Worm (Caenorhabditis elegans) whole organism, young adult: ENCODE data around the gene F59A6.12.

Experiments
- B0261.1 ChIP-seq: sonication (generic microtip); optimal IDR thresholded peaks from 2 replicates; lab custom pipeline; 2016; ENCODE audit warnings: mild to moderate bottlenecking, missing genetic modification characterization, moderate library complexity, missing compliant biosample characterization
- C06A6.2 ChIP-seq: fragments of 200-800 bp; sonication (Bioruptor generic); conservative IDR thresholded peaks from 2 replicates; pipeline ENCODE4 v1.3.6; 2022; ENCODE audit warnings: missing genetic modification characterization, missing compliant biosample characterization
- C17E4.6 ChIP-seq: fragments of 200-800 bp; sonication (Bioruptor generic); IDR thresholded peaks from 2 replicates; pipeline ENCODE4 v1.3.6; 2022; ENCODE audit warnings: missing genetic modification reagents, missing genetic modification characterization, missing compliant biosample characterization
- F10E7.11 ChIP-seq: sonication (generic microtip); optimal IDR thresholded peaks from 2 replicates; lab custom pipeline; 2017; ENCODE audit warnings: mild to moderate bottlenecking, missing genetic modification characterization, moderate library complexity, missing compliant biosample characterization
- F39B2.1 ChIP-seq: fragments of 200-800 bp; sonication (Bioruptor generic); IDR thresholded peaks from 2 replicates; pipeline ENCODE4 v1.3.6; 2022; ENCODE audit warnings: missing genetic modification reagents, missing genetic modification characterization, missing compliant biosample characterization
- F57A8.1 ChIP-seq: fragments of 200-800 bp; sonication (Bioruptor generic); optimal IDR thresholded peaks from 2 replicates; lab custom pipeline; 2018; ENCODE audit warnings: mild to moderate bottlenecking, missing genetic modification characterization, moderate library complexity, missing compliant biosample characterization
- Y67H2A.10 ChIP-seq: fragments of 200-800 bp; sonication (Bioruptor generic); conservative IDR thresholded peaks from 2 replicates; pipeline ENCODE4 v1.3.6; 2022; ENCODE audit warnings: missing genetic modification reagents, missing genetic modification characterization, missing compliant biosample characterization
- Y95B8A.8 ChIP-seq: fragments of 200-800 bp; sonication (Bioruptor generic); IDR thresholded peaks from 2 replicates; pipeline ENCODE4 v1.3.6; 2022; ENCODE audit warnings: missing genetic modification reagents, missing genetic modification characterization, missing compliant biosample characterization
- ZK185.1 ChIP-seq: sonication (generic microtip); optimal IDR thresholded peaks from 2 replicates; lab custom pipeline; 2016; ENCODE audit warnings: mild to moderate bottlenecking, missing genetic modification characterization, missing compliant biosample characterization; ENCODE audit not compliant: poor library complexity, severe bottlenecking
- atf-7 ChIP-seq: sonication (generic microtip); optimal IDR thresholded peaks from 2 replicates; lab custom pipeline; 2017; ENCODE audit warnings: mild to moderate bottlenecking, missing genetic modification characterization, missing compliant biosample characterization
- athp-1 ChIP-seq: sonication (generic microtip); optimal IDR thresholded peaks from 2 replicates; lab custom pipeline; 2017; ENCODE audit warnings: mild to moderate bottlenecking, missing genetic modification characterization, missing compliant biosample characterization
- attf-6 ChIP-seq: fragments of 200-800 bp; sonication (Bioruptor generic); IDR thresholded peaks from 2 replicates; pipeline ENCODE4 v1.3.6; 2022; ENCODE audit warnings: missing genetic modification reagents, missing genetic modification characterization, missing compliant biosample characterization
- bed-1 ChIP-seq: fragments of 200-800 bp; sonication (Bioruptor generic); IDR thresholded peaks from 2 replicates; pipeline ENCODE4 v1.3.6; 2022; ENCODE audit warnings: missing genetic modification reagents, missing genetic modification characterization, missing compliant biosample characterization
- bed-2 ChIP-seq: fragments of 200-800 bp; sonication (Bioruptor generic); IDR thresholded peaks from 2 replicates; pipeline ENCODE4 v1.3.6; 2022; ENCODE audit warnings: missing genetic modification reagents, missing genetic modification characterization, missing compliant biosample characterization
- cebp-2 ChIP-seq: fragments of 200-800 bp; sonication (Bioruptor generic); IDR thresholded peaks from 2 replicates; pipeline ENCODE4 v1.3.6; 2022; ENCODE audit warnings: missing genetic modification characterization, missing compliant biosample characterization
- ceh-79 ChIP-seq: sonication (generic microtip); optimal IDR thresholded peaks from 2 replicates; lab custom pipeline; 2017; ENCODE audit warnings: mild to moderate bottlenecking, missing genetic modification characterization, missing compliant biosample characterization
- dpl-1 ChIP-seq: fragments of 150-350 bp; optimal IDR thresholded peaks from 2 replicates; lab custom pipeline; 2014; ENCODE audit warnings: missing biosample characterization, missing genetic modification reagents, missing genetic modification characterization
- egl-18 ChIP-seq: fragments of 200-800 bp; sonication (Bioruptor generic); IDR thresholded peaks from 2 replicates; pipeline ENCODE4 v1.3.6; 2022; ENCODE audit warnings: missing genetic modification reagents, missing genetic modification characterization, missing compliant biosample characterization
- egl-44 ChIP-seq: fragments of 200-800 bp; sonication (Bioruptor generic); IDR thresholded peaks from 2 replicates; pipeline ENCODE4 v1.3.6; 2022; ENCODE audit warnings: missing genetic modification reagents, missing genetic modification characterization, missing compliant biosample characterization
- egrh-3 ChIP-seq: fragments of 200-800 bp; sonication (Bioruptor generic); IDR thresholded peaks from 2 replicates; pipeline ENCODE4 v1.3.6; 2022; ENCODE audit warnings: missing genetic modification reagents, missing genetic modification characterization, missing compliant biosample characterization
- fkh-3 ChIP-seq: sonication (generic microtip); optimal IDR thresholded peaks from 2 replicates; lab custom pipeline; 2016; ENCODE audit warnings: mild to moderate bottlenecking, missing genetic modification characterization, missing compliant biosample characterization
- gei-17 ChIP-seq: fragments of 200-800 bp; sonication (Bioruptor generic); optimal IDR thresholded peaks from 2 replicates; lab custom pipeline; 2018; ENCODE audit warnings: mild to moderate bottlenecking, missing genetic modification characterization, missing compliant biosample characterization
- hrde-1 ChIP-seq: sonication (generic microtip); optimal IDR thresholded peaks from 2 replicates; lab custom pipeline; 2016; ENCODE audit warnings: missing genetic modification characterization, mild to moderate bottlenecking, missing compliant biosample characterization, moderate library complexity, missing genotype, missing genetic modification reagents, borderline replicate concordance
- lag-1 ChIP-seq: fragments of 200-800 bp; sonication (Bioruptor generic); IDR thresholded peaks from 2 replicates; pipeline ENCODE4 v1.3.6; 2022; ENCODE audit warnings: missing genetic modification reagents, missing genetic modification characterization, missing compliant biosample characterization
- let-607 ChIP-seq, 2 experiments: fragments of 200-800 bp in 1 of 2; sonication (Bioruptor generic) in 1 of 2; sonication (generic microtip) in 1 of 2; optimal IDR thresholded peaks; 2 replicates each; lab custom pipeline; 2016 to 2018; ENCODE audit warnings: mild to moderate bottlenecking in 2 of 2, missing compliant biosample characterization in 2 of 2, missing genetic modification characterization in 2 of 2, moderate library complexity in 2 of 2, missing genotype in 1 of 2
- lin-35 ChIP-seq, 3 experiments: fragments of 150-350 bp in 2 of 3; sonication (generic microtip) in 1 of 3; optimal IDR thresholded peaks; 2 replicates each; lab custom pipeline; 2014 to 2018; ENCODE audit warnings: missing biosample characterization in 3 of 3, missing genetic modification characterization in 3 of 3, missing genetic modification reagents in 3 of 3
- lsy-27 ChIP-seq: sonication (generic microtip); optimal IDR thresholded peaks from 2 replicates; lab custom pipeline; 2017; ENCODE audit warnings: missing genetic modification characterization, mild to moderate bottlenecking, missing compliant biosample characterization, antibody characterized with exemption, missing genotype, borderline replicate concordance; ENCODE audit not compliant: insufficient read depth
- madf-3 ChIP-seq: fragments of 200-800 bp; sonication (Bioruptor generic); IDR thresholded peaks from 2 replicates; pipeline ENCODE4 v1.3.6; 2022; ENCODE audit warnings: missing genetic modification reagents, missing genetic modification characterization, missing compliant biosample characterization
- mes-4 ChIP-seq: sonication (generic microtip); optimal IDR thresholded peaks from 2 replicates; lab custom pipeline; 2016; ENCODE audit warnings: missing genotype, missing genetic modification characterization, missing compliant biosample characterization
- nfya-1 ChIP-seq: sonication (generic microtip); optimal IDR thresholded peaks from 2 replicates; lab custom pipeline; 2017; ENCODE audit warnings: antibody characterized with exemption, missing compliant biosample characterization, missing genetic modification characterization, borderline replicate concordance; ENCODE audit not compliant: insufficient read depth
- nfyb-1 ChIP-seq: fragments of 200-800 bp; sonication (Bioruptor generic); IDR thresholded peaks from 2 replicates; pipeline ENCODE4 v1.3.6; 2022; ENCODE audit warnings: missing genetic modification reagents, missing genetic modification characterization, missing compliant biosample characterization
- nhr-120 ChIP-seq: fragments of 200-800 bp; sonication (Bioruptor generic); IDR thresholded peaks from 2 replicates; pipeline ENCODE4 v1.3.6; 2022; ENCODE audit warnings: missing genetic modification characterization, missing compliant biosample characterization
- pbrm-1 ChIP-seq: fragments of 200-800 bp; sonication (Bioruptor generic); IDR thresholded peaks from 2 replicates; pipeline ENCODE4 v1.3.6; 2022; ENCODE audit warnings: missing genetic modification reagents, missing genetic modification characterization, missing compliant biosample characterization
- rec-8 ChIP-seq, 2 experiments: sonication (generic microtip); optimal IDR thresholded peaks; 2 replicates each; lab custom pipeline; 2016; ENCODE audit warnings: mild to moderate bottlenecking in 2 of 2, missing genetic modification characterization in 2 of 2, missing genetic modification reagents in 2 of 2, missing genotype in 2 of 2, missing biosample characterization in 1 of 2, missing compliant biosample characterization in 1 of 2, moderate library complexity in 1 of 2
- repo-1 ChIP-seq: sonication (generic microtip); optimal IDR thresholded peaks from 2 replicates; lab custom pipeline; 2017; ENCODE audit warnings: mild to moderate bottlenecking, missing genetic modification characterization, missing compliant biosample characterization
- rpc-1 ChIP-seq, 2 experiments: fragments of 150-350 bp in 1 of 2; sonication (generic microtip) in 1 of 2; optimal IDR thresholded peaks; 2 replicates each; lab custom pipeline; 2014 to 2018; ENCODE audit warnings: missing biosample characterization in 1 of 2, missing genetic modification characterization in 1 of 2, missing genetic modification reagents in 1 of 2, missing genotype in 1 of 2
- snpc-1.1 ChIP-seq: sonication (generic microtip); optimal IDR thresholded peaks from 2 replicates; lab custom pipeline; 2017; ENCODE audit warnings: missing genetic modification characterization, mild to moderate bottlenecking, missing compliant biosample characterization, antibody characterized with exemption, moderate library complexity, missing genotype, missing genetic modification reagents; ENCODE audit not compliant: insufficient read depth
- tbp1 ChIP-seq: fragments of 200-800 bp; sonication (Bioruptor generic); optimal IDR thresholded peaks from 2 replicates; lab custom pipeline; 2018; ENCODE audit warnings: mild to moderate bottlenecking, missing genetic modification characterization, missing compliant biosample characterization
- tbx-9 ChIP-seq: sonication (generic microtip); optimal IDR thresholded peaks from 2 replicates; lab custom pipeline; 2016; ENCODE audit warnings: borderline replicate concordance, missing genetic modification characterization, inconsistent platforms, missing compliant biosample characterization
- unc-130 ChIP-seq: sonication (generic microtip); optimal IDR thresholded peaks from 2 replicates; lab custom pipeline; 2016; ENCODE audit warnings: missing genetic modification reagents, missing genetic modification characterization, missing compliant biosample characterization
- unc-62 ChIP-seq: fragments of 150-350 bp; optimal IDR thresholded peaks from 2 replicates; lab custom pipeline; 2014; ENCODE audit warnings: missing biosample characterization, missing genetic modification reagents, missing genetic modification characterization
- zfh-2 ChIP-seq: fragments of 200-800 bp; sonication (Bioruptor generic); conservative IDR thresholded peaks from 2 replicates; pipeline ENCODE4 v1.3.6; 2022; ENCODE audit warnings: missing genetic modification reagents, missing genetic modification characterization, missing compliant biosample characterization
- ztf-26 ChIP-seq: sonication (generic microtip); optimal IDR thresholded peaks from 2 replicates; lab custom pipeline; 2017; ENCODE audit warnings: missing genetic modification characterization, missing compliant biosample characterization
- ztf-28 ChIP-seq: fragments of 200-800 bp; sonication (Bioruptor generic); IDR thresholded peaks from 2 replicates; pipeline ENCODE4 v1.3.6; 2022; ENCODE audit warnings: missing genetic modification reagents, missing genetic modification characterization, missing compliant biosample characterization
- ztf-3 ChIP-seq: fragments of 200-800 bp; sonication (Bioruptor generic); optimal IDR thresholded peaks from 2 replicates; lab custom pipeline; 2018; ENCODE audit warnings: mild to moderate bottlenecking, missing genetic modification characterization, missing compliant biosample characterization

Gene F59A6.12

ce11 chrII:5056254-5056653, 44.4 kb upstream of the F59A6.12 start (continued):
- no peak for TF ChIP-seq Y95B8A.8 (GFP tag; lab: Robert Waterston, UW)
- 0 out of 2 replicates have a peak, but pooled peaks have one; percentile 4 for TF ChIP-seq madf-3 (GFP tag; lab: Robert Waterston, UW)
- no peak for TF ChIP-seq rpc-1 (optimal IDR thresholded peaks at IDR 0.05; lab: Kevin White, UChicago)
- no peak for TF ChIP-seq rpc-1 (tag; optimal IDR thresholded peaks at IDR 0.05; lab: Kevin White, UChicago)
- TF ChIP-seq F39B2.1 (GFP tag; lab: Robert Waterston, UW), result no peak
- no peak for TF ChIP-seq tbx-9
- no peak for TF ChIP-seq zfh-2 (GFP tag; lab: Robert Waterston, UW)
- TF ChIP-seq nfyb-1, result no peak
- no peak for TF ChIP-seq F57A8.1
- TF ChIP-seq unc-62 (GFP tag; lab: Kevin White, UChicago), result no peak
- TF ChIP-seq lin-35 (GFP tag; optimal IDR thresholded peaks at IDR 0.05; lab: Kevin White, UChicago), result no peak
- no peak for TF ChIP-seq nhr-120
- no peak for TF ChIP-seq dpl-1 (GFP tag; lab: Kevin White, UChicago)
- TF ChIP-seq pbrm-1, result peak; percentile 50; the same call in 1 of the 2 replicates
- no peak for TF ChIP-seq B0261.1 (tag; lab: Kevin White, UChicago)
- 0 out of 2 replicates have a peak, but pooled peaks have one; percentile 48 for TF ChIP-seq attf-6
- no peak for TF ChIP-seq ZK185.1 (tag; lab: Kevin White, UChicago)
- TF ChIP-seq lsy-27 (tag; lab: Kevin White, UChicago), result no peak
- TF ChIP-seq unc-130 (GFP tag; lab: Kevin White, UChicago), result peak; percentile 9
- TF ChIP-seq bed-2 (GFP tag; lab: Robert Waterston, UW), result no peak
- no peak for TF ChIP-seq C06A6.2 (GFP tag; lab: Robert Waterston, UW)

DNA sequence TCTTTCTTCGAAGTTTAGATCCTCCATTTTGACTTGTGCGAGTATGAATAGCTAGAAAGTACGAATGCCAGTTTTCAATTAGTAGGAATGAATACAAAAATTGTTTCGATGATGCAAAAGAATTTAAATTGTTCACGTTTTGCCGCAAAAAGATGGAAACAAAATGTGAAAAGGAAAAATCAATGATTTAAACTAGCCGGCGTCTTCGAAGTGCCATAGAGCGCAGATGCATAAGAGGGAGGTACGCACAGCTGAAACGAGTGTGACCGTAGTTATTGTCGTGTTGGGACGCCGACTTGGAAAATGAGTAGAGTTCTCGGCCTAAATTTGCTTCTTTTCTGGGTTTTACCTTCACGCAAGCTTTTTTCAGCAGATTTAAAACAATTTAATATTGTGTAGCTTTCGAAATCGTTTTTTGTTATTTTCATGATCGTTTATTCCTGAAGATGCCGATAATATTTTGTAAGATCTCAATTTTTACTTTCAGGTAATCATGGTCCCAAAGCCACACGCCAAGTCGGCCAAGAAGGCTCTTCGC, 43.3 kb upstream of the F59A6.12 start, which contains the start of the genes ify-1 and rpl-22:
Gene ify-1 (minus strand): TSS at position 51 of the 538 bp plus-strand sequence.
Gene rpl-22 (plus strand): TSS at position 488 of the 538 bp plus-strand sequence.
- TF ChIP-seq egrh-3 (GFP tag; lab: Robert Waterston, UW), result peak; percentile 77
- TF ChIP-seq bed-1, result no peak
- TF ChIP-seq bed-2 (GFP tag; lab: Robert Waterston, UW), result no peak
- TF ChIP-seq cebp-2, result no peak
- peak; percentile 45 for TF ChIP-seq hrde-1 (tag; lab: Kevin White, UChicago)
- 0 out of 2 replicates have a peak, but pooled peaks have one; percentile 42 for TF ChIP-seq ztf-28 (GFP tag; lab: Robert Waterston, UW)
- no peak for TF ChIP-seq F10E7.11 (tag; lab: Kevin White, UChicago)
- TF ChIP-seq dpl-1 (GFP tag; lab: Kevin White, UChicago), result peak; percentile 82
- TF ChIP-seq Y67H2A.10 (GFP tag; lab: Robert Waterston, UW), result no peak
- TF ChIP-seq lag-1 (GFP tag; lab: Robert Waterston, UW), result no peak
- no peak for TF ChIP-seq rec-8 (tag; optimal IDR thresholded peaks at IDR 0.05; lab: Kevin White, UChicago)
- no peak for TF ChIP-seq gei-17
- no peak for TF ChIP-seq egl-18 (GFP tag; lab: Robert Waterston, UW)
- TF ChIP-seq ceh-79, result no peak
- TF ChIP-seq tbp1, result peak; percentile 73
- TF ChIP-seq snpc-1.1 (tag; lab: Kevin White, UChicago), result peak; percentile 81
- TF ChIP-seq tbx-9, result no peak
- peak; percentile 90 for TF ChIP-seq ZK185.1 (tag; lab: Kevin White, UChicago)
- TF ChIP-seq C17E4.6 (GFP tag; lab: Robert Waterston, UW), result no peak
- peak; percentile 27 to 76 for TF ChIP-seq let-607 (tag; optimal IDR thresholded peaks at IDR 0.05; lab: Kevin White, UChicago)
- TF ChIP-seq ztf-3 (GFP tag; lab: Kevin White, UChicago), result no peak
- no peak for TF ChIP-seq nhr-120
- TF ChIP-seq egl-44 (GFP tag; lab: Robert Waterston, UW), result no peak
- no peak for TF ChIP-seq fkh-3 (tag; lab: Kevin White, UChicago)
- no peak for TF ChIP-seq repo-1
- no peak for TF ChIP-seq mes-4 (tag; lab: Kevin White, UChicago)
- no peak for TF ChIP-seq atf-7
- TF ChIP-seq pbrm-1, result peak; percentile 89
- TF ChIP-seq nfyb-1, result peak; percentile 77
- TF ChIP-seq ztf-26 (tag; lab: Kevin White, UChicago), result peak; percentile 26
- peak; percentile 73 for TF ChIP-seq athp-1
- TF ChIP-seq nfya-1 (tag; lab: Kevin White, UChicago), result no peak
